Fruit fly (Drosophila melanogaster) whole organism, embryonic: ENCODE data around the gene Sk2.

Experiments
- Blimp-1 ChIP-seq: fragments of 200-800 bp; sonication (Bioruptor generic); optimal IDR thresholded peaks from 3 replicates; lab custom pipeline; 2018; ENCODE audit warnings: missing biosample characterization, missing genetic modification characterization, mild to moderate bottlenecking, moderate library complexity, missing genetic modification reagents
- CG10959 ChIP-seq: fragments of 200-800 bp; sonication (Bioruptor generic); IDR thresholded peaks from 2 replicates; pipeline ENCODE4 v1.3.6; 2022; ENCODE audit warnings: missing biosample characterization, missing genetic modification characterization
- Scr ChIP-seq: fragments of 200-800 bp; sonication (Bioruptor generic); IDR thresholded peaks from 2 replicates; pipeline ENCODE4 v1.3.6; 2022; ENCODE audit warnings: missing biosample characterization, missing genetic modification characterization; ENCODE audit not compliant: partially characterized antibody

DNA sequence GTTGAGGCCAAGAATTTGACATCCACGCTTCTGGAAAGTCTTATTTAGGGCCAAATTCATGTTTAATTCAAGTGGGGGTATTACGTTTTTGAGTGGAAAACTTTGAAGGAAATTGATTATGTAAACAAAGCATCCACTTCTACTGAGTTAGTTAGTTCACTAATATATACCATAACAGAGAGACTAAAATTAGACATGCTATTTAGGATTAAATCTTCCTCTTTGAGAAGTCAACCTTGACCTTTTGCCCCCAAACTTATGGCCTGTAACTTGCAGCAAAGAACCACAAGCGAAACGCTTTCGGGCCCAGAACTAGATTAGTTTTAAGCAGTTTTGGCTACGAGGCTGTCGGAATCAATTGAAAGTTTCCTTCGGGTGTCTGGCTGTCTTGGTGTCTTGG is 29.7 kb upstream of the Sk2 start, which contains the start of gene CG32487:
- TF ChIP-seq Blimp-1, result no peak
- no peak for TF ChIP-seq Scr
- TF ChIP-seq CG10959 (GFP tag; lab: Robert Waterston, UW), result no peak
